Worm (Caenorhabditis elegans): ENCODE measurements around the gene T20D4.3.

ce11 chrV:3408602-3409001, 9.4 kb upstream of the T20D4.3 start, which contains the start of gene T20D4.7:
- no peak for TF ChIP-seq aly-2 (tag; optimal IDR thresholded peaks at IDR 0.05)
- TF ChIP-seq ama-1 (optimal IDR thresholded peaks at IDR 0.05), result no peak
- no peak for TF ChIP-seq ces-1 (GFP tag; optimal IDR thresholded peaks at IDR 0.05)
- no peak for TF ChIP-seq nhr-84 (tag; optimal IDR thresholded peaks at IDR 0.05)
- no peak for TF ChIP-seq egl-27 (tag; optimal IDR thresholded peaks at IDR 0.05)
- TF ChIP-seq lsy-2 (tag; optimal IDR thresholded peaks at IDR 0.05), result no peak
- TF ChIP-seq mep-1 (tag; optimal IDR thresholded peaks at IDR 0.05), result no peak
- no peak for TF ChIP-seq fos-1 (tag; optimal IDR thresholded peaks at IDR 0.05)
- no peak for TF ChIP-seq alr-1 (tag; optimal IDR thresholded peaks at IDR 0.05; ENCODE audit: borderline replicate concordance)
- TF ChIP-seq nhr-85 (tag), result no peak
